Fruit fly (Drosophila melanogaster) whole organism, embryonic: ENCODE results near the gene Snx27.

Source experiments
- CG10431 ChIP-seq: fragments of 200-800 bp; sonication (Bioruptor generic); optimal IDR thresholded peaks from 3 replicates; lab custom pipeline; 2018; ENCODE audit warnings: missing biosample characterization, mild to moderate bottlenecking, missing genetic modification characterization
- CG11696 ChIP-seq: fragments of 200-800 bp; sonication (Bioruptor generic); IDR thresholded peaks from 2 replicates; pipeline ENCODE4 v1.3.6; 2022; ENCODE audit warnings: missing biosample characterization, missing genetic modification characterization
- CG12744 ChIP-seq: fragments of 200-800 bp; sonication (Bioruptor generic); optimal IDR thresholded peaks from 2 replicates; lab custom pipeline; 2016; ENCODE audit warnings: missing biosample characterization, missing genetic modification characterization
- CG13424 ChIP-seq: fragments of 200-800 bp; sonication (Bioruptor generic); optimal IDR thresholded peaks from 2 replicates; lab custom pipeline; 2019; ENCODE audit warnings: missing biosample characterization, mild to moderate bottlenecking, missing genetic modification characterization, moderate library complexity
- CG17829 ChIP-seq: fragments of 200-800 bp; optimal IDR thresholded peaks from 2 replicates; lab custom pipeline; 2019; ENCODE audit warnings: missing biosample characterization, mild to moderate bottlenecking, missing genetic modification characterization, moderate library complexity
- CG17912 ChIP-seq: fragments of 200-800 bp; sonication (Bioruptor generic); optimal IDR thresholded peaks from 2 replicates; lab custom pipeline; 2018; ENCODE audit warnings: missing biosample characterization, mild to moderate bottlenecking, missing genetic modification characterization
- CG18476 ChIP-seq: fragments of 200-800 bp; sonication (Bioruptor generic); optimal IDR thresholded peaks from 2 replicates; lab custom pipeline; 2016; ENCODE audit warnings: missing biosample characterization, mild to moderate bottlenecking, missing genetic modification characterization
- CG2116 ChIP-seq: fragments of 200-800 bp; sonication (Bioruptor generic); optimal IDR thresholded peaks from 3 replicates; lab custom pipeline; 2018; ENCODE audit warnings: missing biosample characterization, mild to moderate bottlenecking, missing genetic modification characterization
- CG2712 ChIP-seq: fragments of 200-800 bp; optimal IDR thresholded peaks from 3 replicates; lab custom pipeline; 2019; ENCODE audit warnings: missing biosample characterization, mild to moderate bottlenecking, missing genetic modification characterization, moderate library complexity
- CG31224 ChIP-seq: fragments of 200-800 bp; sonication (Bioruptor generic); IDR thresholded peaks from 2 replicates; pipeline ENCODE4 v1.3.6; 2022; ENCODE audit warnings: missing biosample characterization, missing genetic modification characterization
- CG5180 ChIP-seq: fragments of 200-800 bp; sonication (Bioruptor generic); optimal IDR thresholded peaks from 3 replicates; lab custom pipeline; 2017; ENCODE audit warnings: missing biosample characterization, missing genetic modification characterization, mild to moderate bottlenecking, moderate library complexity, missing genetic modification reagents
- CG6654 ChIP-seq: fragments of 200-800 bp; sonication (Bioruptor generic); optimal IDR thresholded peaks from 2 replicates; lab custom pipeline; 2017; ENCODE audit warnings: missing biosample characterization, mild to moderate bottlenecking, missing genetic modification characterization
- CG8281 ChIP-seq: fragments of 200-800 bp; sonication (Bioruptor generic); optimal IDR thresholded peaks from 2 replicates; lab custom pipeline; 2018; ENCODE audit warnings: missing biosample characterization, mild to moderate bottlenecking, missing genetic modification characterization, moderate library complexity
- CTCF ChIP-seq: fragments of 200-800 bp; sonication (Bioruptor generic); optimal IDR thresholded peaks from 2 replicates; lab custom pipeline; 2017; ENCODE audit warnings: missing biosample characterization, mild to moderate bottlenecking, missing genetic modification characterization, moderate library complexity
- Camta ChIP-seq: fragments of 200-800 bp; sonication (Bioruptor generic); optimal IDR thresholded peaks from 2 replicates; lab custom pipeline; 2016; ENCODE audit warnings: missing biosample characterization, missing genetic modification characterization
- CkIIα-i1 ChIP-seq: fragments of 200-800 bp; sonication (Bioruptor generic); IDR thresholded peaks from 2 replicates; pipeline ENCODE4 v1.3.6; 2022; ENCODE audit warnings: missing biosample characterization, missing genetic modification characterization
- Deaf1 ChIP-seq: fragments of 200-800 bp; optimal IDR thresholded peaks from 3 replicates; lab custom pipeline; 2019; ENCODE audit warnings: missing biosample characterization, mild to moderate bottlenecking, missing genetic modification characterization, moderate library complexity
- Hand ChIP-seq: fragments of 200-800 bp; sonication (Bioruptor generic); optimal IDR thresholded peaks from 2 replicates; lab custom pipeline; 2017; ENCODE audit warnings: mild to moderate bottlenecking, missing biosample characterization, missing genetic modification reagents, missing genetic modification characterization
- Kr ChIP-seq: fragments of 200-800 bp; sonication (Bioruptor generic); optimal IDR thresholded peaks from 2 replicates; lab custom pipeline; 2017; ENCODE audit warnings: missing biosample characterization, mild to moderate bottlenecking, missing genetic modification characterization
- MTF-1 ChIP-seq: fragments of 200-800 bp; sonication (Bioruptor generic); optimal IDR thresholded peaks from 2 replicates; lab custom pipeline; 2018; ENCODE audit warnings: missing biosample characterization, mild to moderate bottlenecking, missing genetic modification characterization, borderline replicate concordance
- Med ChIP-seq: fragments of 200-800 bp; sonication (Bioruptor generic); peaks from one replicate; lab custom pipeline; 2016; ENCODE audit warnings: missing biosample characterization, missing genetic modification characterization, mild to moderate bottlenecking, inconsistent platforms, moderate library complexity
- Meics ChIP-seq: fragments of 200-800 bp; sonication (Bioruptor generic); optimal IDR thresholded peaks from 2 replicates; lab custom pipeline; 2017; ENCODE audit warnings: missing biosample characterization, mild to moderate bottlenecking, missing genetic modification characterization
- NFAT ChIP-seq: fragments of 200-800 bp; sonication (Bioruptor generic); IDR thresholded peaks from 2 replicates; pipeline ENCODE4 v1.3.6; 2022; ENCODE audit warnings: missing biosample characterization, missing genetic modification characterization
- Nf-YC ChIP-seq: fragments of 200-800 bp; optimal IDR thresholded peaks from 3 replicates; lab custom pipeline; 2019; ENCODE audit warnings: missing biosample characterization, mild to moderate bottlenecking, missing genetic modification characterization, moderate library complexity
- Sry-β ChIP-seq: fragments of 200-800 bp; sonication (Bioruptor generic); optimal IDR thresholded peaks from 2 replicates; lab custom pipeline; 2018; ENCODE audit warnings: missing biosample characterization, mild to moderate bottlenecking, missing genetic modification characterization, moderate library complexity
- Sry-δ ChIP-seq: fragments of 200-800 bp; sonication (Bioruptor generic); optimal IDR thresholded peaks from 2 replicates; lab custom pipeline; 2016; ENCODE audit warnings: missing biosample characterization, missing genetic modification characterization
- ab ChIP-seq: fragments of 200-800 bp; sonication (Bioruptor generic); optimal IDR thresholded peaks from 2 replicates; lab custom pipeline; 2016; ENCODE audit warnings: missing biosample characterization, missing genetic modification characterization
- aop ChIP-seq: fragments of 200-800 bp; sonication (Bioruptor generic); IDR thresholded peaks from 2 replicates; pipeline ENCODE4 v1.3.6; 2022; ENCODE audit warnings: missing biosample characterization, missing genetic modification characterization
- ara ChIP-seq: fragments of 200-800 bp; sonication (Bioruptor generic); IDR thresholded peaks from 2 replicates; pipeline ENCODE4 v1.3.6; 2022; ENCODE audit warnings: missing biosample characterization, missing genetic modification characterization
- bcd ChIP-seq: fragments of 200-800 bp; sonication (Bioruptor generic); optimal IDR thresholded peaks from 2 replicates; lab custom pipeline; 2017; ENCODE audit warnings: missing biosample characterization, mild to moderate bottlenecking, missing genetic modification characterization
- cato ChIP-seq: fragments of 200-800 bp; sonication (Bioruptor generic); optimal IDR thresholded peaks from 2 replicates; lab custom pipeline; 2016; ENCODE audit warnings: missing biosample characterization, missing genetic modification characterization, borderline replicate concordance
- croc ChIP-seq: fragments of 200-800 bp; sonication (Bioruptor generic); conservative IDR thresholded peaks from 3 replicates; pipeline ENCODE4 v1.3.6; 2022; ENCODE audit warnings: missing biosample characterization, missing genetic modification characterization
- fru ChIP-seq: fragments of >200 bp; optimal IDR thresholded peaks from 2 replicates; lab custom pipeline; 2017
- gce ChIP-seq: fragments of 200-800 bp; sonication (Bioruptor generic); IDR thresholded peaks from 3 replicates; pipeline ENCODE4 v1.3.6; 2022; ENCODE audit warnings: missing biosample characterization, missing genetic modification characterization
- gcm ChIP-seq: fragments of 200-800 bp; sonication (Bioruptor generic); optimal IDR thresholded peaks from 2 replicates; lab custom pipeline; 2019; ENCODE audit warnings: missing biosample characterization, mild to moderate bottlenecking, missing genetic modification characterization, moderate library complexity
- grau ChIP-seq: fragments of 200-800 bp; optimal IDR thresholded peaks from 3 replicates; lab custom pipeline; 2019; ENCODE audit warnings: missing biosample characterization, mild to moderate bottlenecking, missing genetic modification characterization, moderate library complexity
- h ChIP-seq: fragments of >200 bp; optimal IDR thresholded peaks from 2 replicates; lab custom pipeline; 2017
- kni ChIP-seq: fragments of 200-800 bp; sonication (Bioruptor generic); optimal IDR thresholded peaks from 3 replicates; lab custom pipeline; 2017; ENCODE audit warnings: mild to moderate bottlenecking, missing biosample characterization, missing genetic modification reagents, missing genetic modification characterization
- maf-S ChIP-seq: fragments of 200-800 bp; sonication (Bioruptor generic); optimal IDR thresholded peaks from 2 replicates; lab custom pipeline; 2016; ENCODE audit warnings: missing biosample characterization, missing genetic modification characterization
- mirr ChIP-seq: fragments of 200-800 bp; sonication (Bioruptor generic); optimal IDR thresholded peaks from 3 replicates; lab custom pipeline; 2018; ENCODE audit warnings: missing biosample characterization, mild to moderate bottlenecking, missing genetic modification characterization
- p53 ChIP-seq: fragments of 200-800 bp; sonication (Bioruptor generic); optimal IDR thresholded peaks from 2 replicates; lab custom pipeline; 2016; ENCODE audit warnings: missing biosample characterization, missing genetic modification characterization
- pita ChIP-seq: fragments of 200-800 bp; sonication (Bioruptor generic); optimal IDR thresholded peaks from 2 replicates; lab custom pipeline; 2017; ENCODE audit warnings: missing biosample characterization, mild to moderate bottlenecking, missing genetic modification characterization
- prd ChIP-seq, 3 experiments: fragments of >200 bp in 2 of 3; fragments of 200-800 bp in 1 of 3; sonication (Bioruptor generic) in 1 of 3; optimal IDR thresholded peaks in 2 of 3; IDR thresholded peaks in 1 of 3; 2 replicates in 2 of 3; 3 replicates in 1 of 3; pipeline versions ENCODE4 v1.3.6 to Lab custom; 2017 to 2022; ENCODE audit warnings: missing biosample characterization in 1 of 3, missing genetic modification characterization in 1 of 3
- pzg ChIP-seq: fragments of 200-800 bp; sonication (Bioruptor generic); optimal IDR thresholded peaks from 3 replicates; lab custom pipeline; 2018; ENCODE audit warnings: missing biosample characterization, mild to moderate bottlenecking, missing genetic modification characterization, moderate library complexity
- ranshi ChIP-seq: fragments of 200-800 bp; sonication (Bioruptor generic); IDR thresholded peaks from 2 replicates; pipeline ENCODE4 v1.3.6; 2022; ENCODE audit warnings: missing biosample characterization, missing genetic modification characterization
- sd ChIP-seq: fragments of 200-800 bp; sonication (Bioruptor generic); optimal IDR thresholded peaks from 3 replicates; lab custom pipeline; 2018; ENCODE audit warnings: missing biosample characterization, mild to moderate bottlenecking, missing genetic modification characterization, moderate library complexity
- tgo ChIP-seq: fragments of 200-800 bp; sonication (Bioruptor generic); IDR thresholded peaks from 3 replicates; pipeline ENCODE4 v1.3.6; 2022; ENCODE audit warnings: missing biosample characterization, missing genetic modification characterization
- tll ChIP-seq, 2 experiments: fragments of 200-800 bp in 1 of 2; fragments of >200 bp in 1 of 2; sonication (Bioruptor generic) in 1 of 2; optimal IDR thresholded peaks; 2 replicates each; lab custom pipeline; 2017 to 2019; ENCODE audit warnings: missing biosample characterization in 2 of 2, missing genetic modification characterization in 2 of 2, mild to moderate bottlenecking in 1 of 2, moderate library complexity in 1 of 2
- tna ChIP-seq: fragments of 200-800 bp; sonication (Bioruptor generic); IDR thresholded peaks from 2 replicates; pipeline ENCODE4 v1.3.6; 2022; ENCODE audit warnings: missing biosample characterization, missing genetic modification characterization; ENCODE audit not compliant: partially characterized antibody
- vvl ChIP-seq: fragments of 200-800 bp; sonication (Bioruptor generic); IDR thresholded peaks from 2 replicates; pipeline ENCODE4 v1.3.6; 2022; ENCODE audit warnings: missing biosample characterization, missing genetic modification characterization
- wdn ChIP-seq: fragments of 200-800 bp; sonication (Bioruptor generic); IDR thresholded peaks from 2 replicates; pipeline ENCODE4 v1.3.6; 2022; ENCODE audit warnings: missing biosample characterization, missing genetic modification characterization

Snx27 gene

DNA sequence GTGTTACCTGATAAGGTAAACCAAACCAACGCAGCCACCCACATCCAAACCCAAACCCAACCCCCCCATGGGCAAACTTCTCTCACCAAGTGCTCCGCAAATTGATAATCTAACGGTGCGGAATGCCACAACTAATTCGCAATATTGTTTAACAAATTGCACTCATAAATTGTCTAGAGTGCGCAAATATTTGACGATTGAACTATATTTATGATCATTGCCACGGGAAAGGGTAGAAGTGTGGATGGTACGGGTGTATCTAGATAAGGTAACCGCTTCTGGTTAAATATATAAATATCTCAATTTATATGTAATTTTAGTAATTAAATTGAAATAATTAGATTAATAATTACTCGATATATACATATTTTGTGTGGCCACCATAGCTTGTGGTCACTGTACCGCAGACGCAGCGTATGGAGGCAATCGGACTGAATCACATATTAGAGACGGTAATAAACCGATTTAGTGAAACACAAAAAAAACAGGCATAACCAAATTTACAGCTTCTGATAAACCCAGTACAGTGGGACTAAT, 19.3 kb downstream of the Snx27 start (continued):
- TF ChIP-seq wdn (peak; percentile 69), CG10431 (GFP tag; lab: Kevin White, UChicago) (no peak), ranshi (GFP tag; lab: Robert Waterston, UW) (peak; percentile 71; the same call in 1 of the 2 replicates), CG12744 (GFP tag; lab: Kevin White, UChicago) (no peak), Deaf1 (tag; lab: Kevin White, UChicago) (peak; percentile 27), CG18476 (GFP tag; lab: Kevin White, UChicago) (no peak), CkIIα-i1 (0 out of 2 replicates have a peak, but pooled peaks have one; percentile 34), CG11696 (GFP tag; lab: Robert Waterston, UW) (0 out of 2 replicates have a peak, but pooled peaks have one; percentile 12), tgo (GFP tag; lab: Robert Waterston, UW) (peak; percentile 69), kni (GFP tag; lab: Kevin White, UChicago) (no peak), CG5180 (GFP tag; lab: Kevin White, UChicago) (no peak), vvl (GFP tag; lab: Robert Waterston, UW) (peak; percentile 76), CG6654 (GFP tag; lab: Kevin White, UChicago) (no peak), maf-S (GFP tag; lab: Kevin White, UChicago) (no peak), ara (GFP tag; lab: Robert Waterston, UW) (no peak), sd (tag; lab: Kevin White, UChicago) (peak; percentile 86), bcd (GFP tag; lab: Kevin White, UChicago) (peak; percentile 60), Sry-δ (GFP tag; lab: Kevin White, UChicago) (no peak), CG8281 (tag; lab: Kevin White, UChicago) (no peak), ab (no peak), CG31224 (GFP tag; lab: Robert Waterston, UW) (peak; percentile 64), fru (lab: Kevin White, UChicago) (no peak), CG2712 (tag; lab: Kevin White, UChicago) (peak; percentile 56), Nf-YC (tag; lab: Kevin White, UChicago) (peak; percentile 23), gcm (GFP tag; lab: Kevin White, UChicago) (no peak), gce (GFP tag; lab: Robert Waterston, UW) (no peak), CG2116 (GFP tag; lab: Kevin White, UChicago) (no peak), Kr (no peak), tna (no peak), tll (GFP tag; optimal IDR thresholded peaks at IDR 0.05; lab: Kevin White, UChicago) (no peak), CTCF (GFP tag; lab: Kevin White, UChicago) (no peak), pzg (no peak), CG13424 (tag; lab: Kevin White, UChicago) (peak; percentile 62), CG17829 (tag; lab: Kevin White, UChicago) (peak; percentile 5), cato (GFP tag; lab: Kevin White, UChicago) (no peak), h (lab: Kevin White, UChicago) (no peak), Med (GFP tag; lab: Kevin White, UChicago) (peak; percentile 68), CG17912 (GFP tag; lab: Kevin White, UChicago) (no peak), pita (no peak), Meics (GFP tag; lab: Kevin White, UChicago) (peak; percentile 80), NFAT (peak; percentile 61; the same call in 1 of the 2 replicates), MTF-1 (GFP tag; lab: Kevin White, UChicago) (no peak), Hand (GFP tag; lab: Kevin White, UChicago) (peak; percentile 71), Camta (GFP tag; lab: Kevin White, UChicago) (no peak), Sry-β (GFP tag; lab: Kevin White, UChicago) (no peak), mirr (GFP tag; lab: Kevin White, UChicago) (no peak), prd (optimal IDR thresholded peaks at IDR 0.05; lab: Kevin White, UChicago) (no peak), prd (GFP tag; IDR thresholded peaks at IDR 0.05; lab: Robert Waterston, UW) (peak; percentile 71; the same call in 2 of the 3 replicates), p53 (GFP tag; lab: Kevin White, UChicago) (no peak), aop (no peak), grau (tag; lab: Kevin White, UChicago) (peak; percentile 91), croc (GFP tag; lab: Robert Waterston, UW) (no peak)
